Fruit fly (Drosophila melanogaster): ENCODE measurements around the gene CG11327.

CG11327 gene

DNA sequence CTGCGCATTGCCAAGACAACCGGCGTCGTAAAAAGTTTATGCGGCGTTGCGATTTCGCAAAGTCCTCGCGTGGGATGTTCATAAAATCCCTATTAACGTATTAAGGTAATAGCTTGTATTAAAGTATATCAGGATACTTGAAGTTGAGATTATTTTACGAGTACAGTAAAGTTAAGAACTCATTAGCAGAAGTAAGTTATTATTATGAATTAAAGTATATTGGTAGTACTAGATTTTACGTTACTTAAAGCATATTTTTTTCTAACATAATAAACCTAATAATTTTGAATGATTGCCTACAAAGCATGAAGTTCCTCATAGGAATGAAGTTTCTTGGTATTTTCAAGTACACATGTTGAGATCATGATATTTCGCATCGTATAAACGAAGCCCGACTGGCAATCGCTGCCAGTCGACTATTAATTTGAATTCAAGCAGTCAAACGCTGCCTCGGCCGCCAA is 7.3 kb upstream of the CG11327 start (continued):
- TF ChIP-seq CG17912 (GFP tag; optimal IDR thresholded peaks at IDR 0.05) (no peak), psq (GFP tag; optimal IDR thresholded peaks at IDR 0.05) (no peak), D19B (GFP tag; optimal IDR thresholded peaks at IDR 0.05) (no peak), Dip3 (GFP tag; optimal IDR thresholded peaks at IDR 0.05) (no peak), Ravus (GFP tag; IDR thresholded peaks at IDR 0.05) (no peak), CG4328 (GFP tag; optimal IDR thresholded peaks at IDR 0.05) (no peak), slou (GFP tag; optimal IDR thresholded peaks at IDR 0.05) (no peak), CTCF (GFP tag; optimal IDR thresholded peaks at IDR 0.05) (no peak), CG2116 (GFP tag; optimal IDR thresholded peaks at IDR 0.05) (peak; percentile 3), Opbp (GFP tag; IDR thresholded peaks at IDR 0.05; ENCODE audit: partially characterized antibody) (no peak), CG1792 (GFP tag; optimal IDR thresholded peaks at IDR 0.05) (no peak), bigmax (GFP tag; optimal IDR thresholded peaks at IDR 0.05) (no peak), cg (GFP tag; optimal IDR thresholded peaks at IDR 0.05) (no peak), Poxn (GFP tag; IDR thresholded peaks at IDR 0.05) (no peak), ind (GFP tag; optimal IDR thresholded peaks at IDR 0.05) (no peak), Nf-YC (tag; optimal IDR thresholded peaks at IDR 0.05) (peak; percentile 36), Rfx (GFP tag; IDR thresholded peaks at IDR 0.05) (no peak), row (GFP tag; IDR thresholded peaks at IDR 0.05) (peak; percentile 55), CG1832 (GFP tag; optimal IDR thresholded peaks at IDR 0.05) (no peak), CG2875 (GFP tag; optimal IDR thresholded peaks at IDR 0.05) (peak; percentile 50), Taf1 (GFP tag; IDR thresholded peaks at IDR 0.05) (no peak), z (GFP tag; IDR thresholded peaks at IDR 0.05) (no peak), ttk (GFP tag; IDR thresholded peaks at IDR 0.05) (no peak; the same call in 1 of the 2 replicates), Adf1 (GFP tag; IDR thresholded peaks at IDR 0.05) (no peak), CG17328 (GFP tag; IDR thresholded peaks at IDR 0.05) (no peak), BEAF-32 (GFP tag; optimal IDR thresholded peaks at IDR 0.05) (no peak), Lpt (GFP tag; optimal IDR thresholded peaks at IDR 0.05) (no peak), Mad (GFP tag; optimal IDR thresholded peaks at IDR 0.05) (no peak), knrl (GFP tag; IDR thresholded peaks at IDR 0.05; ENCODE audit: partially characterized antibody) (no peak), Spps (tag; optimal IDR thresholded peaks at IDR 0.05) (no peak), CG1603 (tag; optimal IDR thresholded peaks at IDR 0.05) (peak; percentile 5), CG4820 (GFP tag; optimal IDR thresholded peaks at IDR 0.05) (peak; percentile 91), Doc2 (GFP tag; IDR thresholded peaks at IDR 0.05) (no peak), CG15073 (GFP tag; optimal IDR thresholded peaks at IDR 0.05) (no peak), Eip74EF (GFP tag; optimal IDR thresholded peaks at IDR 0.05) (peak in 1 of 2 experiments; percentile 68), D19A (tag; optimal IDR thresholded peaks at IDR 0.05) (peak; percentile 72), pros (GFP tag; optimal IDR thresholded peaks at IDR 0.05) (no peak), Gsc (GFP tag; IDR thresholded peaks at IDR 0.05) (no peak), org-1 (GFP tag; optimal IDR thresholded peaks at IDR 0.05) (peak; percentile 36), trh (GFP tag; optimal IDR thresholded peaks at IDR 0.05) (no peak), CG10267 (tag; optimal IDR thresholded peaks at IDR 0.05) (peak; percentile 79), ftz-f1 (GFP tag; optimal IDR thresholded peaks at IDR 0.05) (no peak), grn (GFP tag; optimal IDR thresholded peaks at IDR 0.05) (no peak), emc (GFP tag; optimal IDR thresholded peaks at IDR 0.05) (no peak), YL-1 (GFP tag; optimal IDR thresholded peaks at IDR 0.05) (no peak), CG11695 (GFP tag; IDR thresholded peaks at IDR 0.05) (0 out of 3 replicates have a peak, but pooled peaks have one; percentile 26), Rx (GFP tag; IDR thresholded peaks at IDR 0.05) (no peak), CG2129 (GFP tag; IDR thresholded peaks at IDR 0.05; ENCODE audit: partially characterized antibody) (no peak), NC2β (GFP tag; optimal IDR thresholded peaks at IDR 0.05) (no peak), CG6813 (GFP tag; optimal IDR thresholded peaks at IDR 0.05) (no peak), bcd (GFP tag; optimal IDR thresholded peaks at IDR 0.05) (peak; percentile 27), CG9609 (GFP tag; optimal IDR thresholded peaks at IDR 0.05) (no peak), jigr1 (GFP tag; IDR thresholded peaks at IDR 0.05) (no peak)

Measured in whole organism, embryonic.